Worm (Caenorhabditis elegans): ENCODE data around the gene kin-30.
A peak's percentile ranks its signal among the peaks of the same experiment; 100 is the strongest.

Gene kin-30

DNA sequence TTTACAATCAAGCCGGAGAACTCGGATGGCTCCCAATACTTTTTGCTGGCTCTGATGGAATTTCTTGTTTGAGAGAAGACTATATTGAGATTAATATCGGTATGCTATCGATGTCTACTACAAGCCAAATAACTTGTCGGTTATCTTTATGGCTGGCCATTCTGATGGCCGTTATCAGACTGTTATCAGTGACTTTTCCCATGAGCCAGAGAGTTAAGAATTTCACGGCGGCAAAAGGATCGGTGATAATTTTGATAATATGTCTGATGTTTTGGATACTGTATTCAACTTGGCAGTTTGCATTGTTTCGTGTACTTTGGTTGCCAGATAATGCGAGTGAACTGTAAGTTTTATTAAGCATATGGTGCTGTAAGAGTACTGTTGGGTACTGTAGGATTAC, 18.4 kb upstream of the kin-30 start:
- TF ChIP-seq zag-1 (tag; optimal IDR thresholded peaks at IDR 0.05) = no peak
- peak; percentile 74 for TF ChIP-seq fos-1 (tag; optimal IDR thresholded peaks at IDR 0.05)

- TF ChIP-seq gmeb-1 (tag; optimal IDR thresholded peaks at IDR 0.05) (no peak), nhr-77 (tag; optimal IDR thresholded peaks at IDR 0.05) (no peak), blmp-1 (tag; optimal IDR thresholded peaks at IDR 0.05; ENCODE audit: insufficient read depth) (no peak), mdl-1 (tag; optimal IDR thresholded peaks at IDR 0.05) (no peak), nhr-21 (tag; optimal IDR thresholded peaks at IDR 0.05) (no peak), nhr-23 (tag; optimal IDR thresholded peaks at IDR 0.05) (no peak), sma-3 (GFP tag; optimal IDR thresholded peaks at IDR 0.05) (no peak), C34F6.9 (tag; optimal IDR thresholded peaks at IDR 0.05) (no peak), lin-11 (tag; optimal IDR thresholded peaks at IDR 0.05) (no peak)
These were observed 14.3 kb upstream of the kin-30 start, which contains the start of gene srw-15 for ce11 chrV:15230243-15230642. TSS of gene srw-15 (plus strand) at chrV:15230543.

- TF ChIP-seq gmeb-1 (tag; optimal IDR thresholded peaks at IDR 0.05) (no peak), F13H6.1 (tag; optimal IDR thresholded peaks at IDR 0.05) (no peak), nhr-12 (tag; optimal IDR thresholded peaks at IDR 0.05) (no peak), lsy-2 (tag; optimal IDR thresholded peaks at IDR 0.05) (no peak), unc-62 (GFP tag; optimal IDR thresholded peaks at IDR 0.05) (no peak), ztf-1 (GFP tag; conservative IDR thresholded peaks at IDR 0.05) (no peak), elt-1 (tag; optimal IDR thresholded peaks at IDR 0.05) (no peak), zag-1 (tag; optimal IDR thresholded peaks at IDR 0.05) (no peak), nhr-21 (tag; optimal IDR thresholded peaks at IDR 0.05) (no peak)
These were observed 12.4 kb upstream of the kin-30 start, which contains the start of gene srw-13 for ce11 chrV:15232200-15232599. TSS of gene srw-13 (plus strand) at chrV:15232500.

- TF ChIP-seq alr-1 (tag; optimal IDR thresholded peaks at IDR 0.05) (no peak), F13H6.1 (tag; optimal IDR thresholded peaks at IDR 0.05) (no peak), C34F6.9 (tag; optimal IDR thresholded peaks at IDR 0.05) (no peak), nhr-77 (tag; optimal IDR thresholded peaks at IDR 0.05) (no peak), nhr-10 (tag; optimal IDR thresholded peaks at IDR 0.05) (no peak), aly-2 (tag; optimal IDR thresholded peaks at IDR 0.05) (no peak), ztf-4 (tag; optimal IDR thresholded peaks at IDR 0.05) (no peak), nhr-129 (tag; optimal IDR thresholded peaks at IDR 0.05) (no peak), egl-27 (tag; optimal IDR thresholded peaks at IDR 0.05) (no peak), nhr-25 (tag; optimal IDR thresholded peaks at IDR 0.05) (no peak), unc-62 (GFP tag; optimal IDR thresholded peaks at IDR 0.05) (no peak), snpc-4 (tag; optimal IDR thresholded peaks at IDR 0.05) (no peak), elt-3 (tag; optimal IDR thresholded peaks at IDR 0.05) (no peak), lsy-2 (tag; optimal IDR thresholded peaks at IDR 0.05) (no peak), mbf-1 (tag; optimal IDR thresholded peaks at IDR 0.05) (no peak), lin-11 (tag; optimal IDR thresholded peaks at IDR 0.05) (no peak), ama-1 (optimal IDR thresholded peaks at IDR 0.05) (no peak), nhr-23 (tag; optimal IDR thresholded peaks at IDR 0.05) (no peak), lin-13 (GFP tag; optimal IDR thresholded peaks at IDR 0.05) (no peak)
These were observed 8.9 kb upstream of the kin-30 start, which contains the start of gene nhr-164 for ce11 chrV:15235661-15236060. TSS of gene nhr-164 (minus strand) at chrV:15235761.

- TF ChIP-seq aly-2 (tag; optimal IDR thresholded peaks at IDR 0.05) = no peak
- no peak for TF ChIP-seq gmeb-1 (tag; optimal IDR thresholded peaks at IDR 0.05)
- no peak for TF ChIP-seq lin-39 (tag; optimal IDR thresholded peaks at IDR 0.05)
- TF ChIP-seq ZK546.5 (tag; optimal IDR thresholded peaks at IDR 0.05) = no peak
- no peak for TF ChIP-seq skn-1 (tag; optimal IDR thresholded peaks at IDR 0.05)
- no peak for TF ChIP-seq nhr-129 (tag; optimal IDR thresholded peaks at IDR 0.05)
- TF ChIP-seq mbf-1 (tag; optimal IDR thresholded peaks at IDR 0.05) = no peak
- TF ChIP-seq lsy-2 (tag; optimal IDR thresholded peaks at IDR 0.05) = no peak
- no peak for TF ChIP-seq peb-1 (tag; optimal IDR thresholded peaks at IDR 0.05)
- no peak for TF ChIP-seq F13H6.1 (tag; optimal IDR thresholded peaks at IDR 0.05)
- TF ChIP-seq crh-2 (tag; optimal IDR thresholded peaks at IDR 0.05) = no peak
- TF ChIP-seq nhr-21 (tag; optimal IDR thresholded peaks at IDR 0.05) = no peak
These were observed 6.0 kb upstream of the kin-30 start, which contains the start of gene srw-12 for ce11 chrV:15238552-15238951. TSS of gene srw-12 (minus strand) at chrV:15238652.
